Fruit fly (Drosophila melanogaster): Measurements from ENCODE around the gene Ost48.

The Ost48 gene

DNA sequence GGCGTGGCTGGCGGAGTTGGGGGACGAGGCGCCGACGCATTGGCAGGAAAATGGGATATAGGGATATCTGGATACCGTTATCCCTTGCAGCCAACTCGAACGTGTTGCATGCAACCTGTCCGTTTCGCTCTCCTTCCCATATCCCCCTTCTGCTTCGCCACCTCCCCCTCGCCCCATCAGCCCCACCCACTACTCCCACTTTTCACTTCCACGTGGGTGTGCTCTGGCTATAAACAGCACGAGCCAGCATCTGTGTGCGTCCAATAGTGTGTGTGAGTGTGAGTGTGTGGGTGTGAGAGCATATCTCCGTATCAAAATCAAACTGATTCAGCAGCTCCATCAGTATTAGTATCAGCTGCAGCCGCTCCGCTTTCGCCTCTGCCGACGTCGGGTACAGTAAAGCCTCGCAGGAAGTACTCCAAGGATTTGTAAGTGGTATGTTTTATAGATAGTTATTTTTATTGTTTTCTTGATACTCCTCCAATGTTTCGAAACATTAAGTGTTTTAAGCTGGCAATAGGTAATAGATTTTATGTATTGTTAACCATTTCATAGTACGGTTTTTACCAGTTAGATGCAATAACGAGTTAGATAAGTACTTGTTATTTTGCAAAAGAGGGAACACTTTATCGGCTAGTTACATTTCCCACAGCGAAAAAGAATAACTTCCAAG is 39.2 kb downstream of the Ost48 start (continued):
- no peak for TF ChIP-seq HLHmδ (GFP tag; optimal IDR thresholded peaks at IDR 0.05)
- no peak for TF ChIP-seq psq (GFP tag; optimal IDR thresholded peaks at IDR 0.05)
- no peak for TF ChIP-seq pfk (GFP tag; optimal IDR thresholded peaks at IDR 0.05)
- no peak for TF ChIP-seq CG32772 (GFP tag; IDR thresholded peaks at IDR 0.05)
- TF ChIP-seq CG2875 (GFP tag; optimal IDR thresholded peaks at IDR 0.05), result no peak

DNA sequence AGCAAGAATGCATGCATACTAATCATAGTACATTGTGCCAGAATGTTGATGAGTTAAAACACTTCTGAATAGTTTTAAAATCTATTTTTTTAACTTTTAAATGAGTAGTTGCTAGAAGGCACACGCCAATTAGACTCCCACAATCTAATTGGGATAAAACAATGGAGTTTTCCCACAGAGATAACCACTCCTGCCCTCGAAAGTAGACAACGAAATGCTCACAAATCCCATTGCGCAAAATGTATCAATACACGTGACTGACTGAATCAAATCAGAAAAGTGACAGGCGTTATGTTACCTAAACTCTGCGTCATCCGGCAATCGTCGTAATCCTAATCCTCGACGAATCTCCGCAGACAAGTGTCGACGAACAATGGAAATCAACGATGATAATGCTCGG is 40.5 kb downstream of the Ost48 start:
- TF ChIP-seq otp (GFP tag; IDR thresholded peaks at IDR 0.05), result no peak
- no peak for TF ChIP-seq pb (GFP tag; optimal IDR thresholded peaks at IDR 0.05)
- no peak for TF ChIP-seq CG18011 (GFP tag; optimal IDR thresholded peaks at IDR 0.05)
- TF ChIP-seq sens (GFP tag), result peak; percentile 61
- no peak for TF ChIP-seq pfk (GFP tag; optimal IDR thresholded peaks at IDR 0.05)
- TF ChIP-seq CG34224 (GFP tag; IDR thresholded peaks at IDR 0.05; ENCODE audit: partially characterized antibody), result no peak
- TF ChIP-seq org-1 (GFP tag; optimal IDR thresholded peaks at IDR 0.05), result no peak
- TF ChIP-seq bab2 (GFP tag; optimal IDR thresholded peaks at IDR 0.05), result no peak
- no peak for TF ChIP-seq CG10147 (GFP tag; optimal IDR thresholded peaks at IDR 0.05)
- TF ChIP-seq insv (GFP tag; optimal IDR thresholded peaks at IDR 0.05), result peak; percentile 49 to 96
- no peak for TF ChIP-seq CG6813 (GFP tag; optimal IDR thresholded peaks at IDR 0.05)
- no peak for TF ChIP-seq br (optimal IDR thresholded peaks at IDR 0.05)
- TF ChIP-seq CG1529 (GFP tag; optimal IDR thresholded peaks at IDR 0.05), result no peak
- no peak for TF ChIP-seq Nf-YC (tag; optimal IDR thresholded peaks at IDR 0.05)
- no peak for TF ChIP-seq gt (GFP tag; IDR thresholded peaks at IDR 0.05)
- TF ChIP-seq CG11723 (GFP tag; optimal IDR thresholded peaks at IDR 0.05), result no peak
- TF ChIP-seq CG42726 (GFP tag; IDR thresholded peaks at IDR 0.05; ENCODE audit: partially characterized antibody), result no peak
- peak; percentile 50 for TF ChIP-seq CG13894 (tag; optimal IDR thresholded peaks at IDR 0.05)
- no peak for TF ChIP-seq gce (GFP tag; IDR thresholded peaks at IDR 0.05)
- no peak for TF ChIP-seq zf30C (GFP tag; optimal IDR thresholded peaks at IDR 0.05)
- TF ChIP-seq aop (GFP tag; IDR thresholded peaks at IDR 0.05), result no peak
- no peak for TF ChIP-seq lola (GFP tag; optimal IDR thresholded peaks at IDR 0.05)
- TF ChIP-seq CG32767 (GFP tag; IDR thresholded peaks at IDR 0.05), result no peak
- TF ChIP-seq sim (GFP tag; IDR thresholded peaks at IDR 0.05), result no peak
- TF ChIP-seq cas (GFP tag; IDR thresholded peaks at IDR 0.05), result no peak
- no peak for TF ChIP-seq CG31365 (tag; optimal IDR thresholded peaks at IDR 0.05)
- TF ChIP-seq CG9797 (GFP tag; optimal IDR thresholded peaks at IDR 0.05), result no peak
- TF ChIP-seq hkb (optimal IDR thresholded peaks at IDR 0.05), result no peak
- no peak for TF ChIP-seq hkb (GFP tag; IDR thresholded peaks at IDR 0.05)
- TF ChIP-seq zen (tag; optimal IDR thresholded peaks at IDR 0.05), result peak; percentile 4
- no peak for TF ChIP-seq oc (tag; optimal IDR thresholded peaks at IDR 0.05)
- TF ChIP-seq en (GFP tag; optimal IDR thresholded peaks at IDR 0.05), result no peak
- TF ChIP-seq CG8290 (GFP tag; optimal IDR thresholded peaks at IDR 0.05), result no peak
- TF ChIP-seq CG8290 (tag; optimal IDR thresholded peaks at IDR 0.05), result no peak
- no peak for TF ChIP-seq wek (GFP tag; optimal IDR thresholded peaks at IDR 0.05)
- no peak for TF ChIP-seq CG14965 (GFP tag; optimal IDR thresholded peaks at IDR 0.05; ENCODE audit: borderline replicate concordance)
- TF ChIP-seq crc (GFP tag; optimal IDR thresholded peaks at IDR 0.05), result no peak
- TF ChIP-seq Elba2 (GFP tag; optimal IDR thresholded peaks at IDR 0.05), result peak; percentile 30
- no peak for TF ChIP-seq Hmr (GFP tag; optimal IDR thresholded peaks at IDR 0.05)
- no peak for TF ChIP-seq abd-A (tag; optimal IDR thresholded peaks at IDR 0.05)
- no peak for TF ChIP-seq CG17568 (GFP tag; optimal IDR thresholded peaks at IDR 0.05)
- no peak for TF ChIP-seq CG18764 (GFP tag; optimal IDR thresholded peaks at IDR 0.05)
- TF ChIP-seq da (GFP tag; optimal IDR thresholded peaks at IDR 0.05), result no peak
- no peak for TF ChIP-seq NC2α (GFP tag; optimal IDR thresholded peaks at IDR 0.05)
- no peak for TF ChIP-seq CG8924 (tag; optimal IDR thresholded peaks at IDR 0.05)
- TF ChIP-seq amos (GFP tag; IDR thresholded peaks at IDR 0.05; ENCODE audit: partially characterized antibody), result no peak
